Worm (Caenorhabditis elegans): ENCODE measurements around the gene T10C6.6.

DNA sequence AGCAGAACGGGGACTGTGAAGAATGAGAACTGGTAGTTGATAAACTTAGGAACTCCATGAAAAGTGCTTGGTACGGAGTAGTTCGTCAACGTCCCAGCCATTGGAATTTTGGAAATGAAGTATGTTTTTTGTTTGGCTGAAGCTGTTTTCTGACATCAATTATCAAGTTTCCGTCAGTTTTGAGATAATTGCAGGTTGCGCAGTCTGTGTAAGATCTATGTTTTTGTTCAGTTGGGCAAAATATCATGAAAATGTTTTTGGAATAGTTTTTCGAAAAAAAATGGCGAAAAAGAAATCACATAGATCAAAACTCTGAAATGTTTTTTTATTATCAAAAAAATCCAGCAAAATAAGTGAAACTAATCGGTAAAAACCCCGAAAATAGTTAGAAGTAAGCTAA is 49.3 kb upstream of the T10C6.6 start, which contains the start of gene sru-22:
- TF ChIP-seq klf-2 (GFP tag; conservative IDR thresholded peaks at IDR 0.05) (no peak), ref-1 (GFP tag; conservative IDR thresholded peaks at IDR 0.05) (no peak), flt-1 (GFP tag; IDR thresholded peaks at IDR 0.05) (no peak), ztf-29 (GFP tag; IDR thresholded peaks at IDR 0.05) (no peak), cog-1 (tag; optimal IDR thresholded peaks at IDR 0.05) (no peak)

Measured in whole organism, midembryonic.